Fruit fly (Drosophila melanogaster) whole organism, embryonic: ENCODE data around the gene CG14085.

Experiments
- ATbp ChIP-seq: fragments of 200-800 bp; sonication (Bioruptor generic); optimal IDR thresholded peaks from 2 replicates; lab custom pipeline; 2017; ENCODE audit warnings: missing biosample characterization, mild to moderate bottlenecking, missing genetic modification characterization, missing genetic modification reagents
- Adf1 ChIP-seq: fragments of 200-800 bp; sonication (Bioruptor generic); IDR thresholded peaks from 2 replicates; pipeline ENCODE4 v1.3.6; 2022; ENCODE audit warnings: missing biosample characterization, missing genetic modification characterization
- Blimp-1 ChIP-seq: fragments of 200-800 bp; sonication (Bioruptor generic); optimal IDR thresholded peaks from 3 replicates; lab custom pipeline; 2018; ENCODE audit warnings: missing biosample characterization, missing genetic modification characterization, mild to moderate bottlenecking, moderate library complexity, missing genetic modification reagents
- CG11504 ChIP-seq: fragments of 200-800 bp; sonication (Bioruptor generic); optimal IDR thresholded peaks from 3 replicates; lab custom pipeline; 2019; ENCODE audit warnings: missing biosample characterization, mild to moderate bottlenecking, missing genetic modification characterization, moderate library complexity
- CG12391 ChIP-seq: fragments of 200-800 bp; sonication (Bioruptor generic); optimal IDR thresholded peaks from 3 replicates; lab custom pipeline; 2018; ENCODE audit warnings: missing biosample characterization, mild to moderate bottlenecking, missing genetic modification characterization, moderate library complexity
- CG13894 ChIP-seq: fragments of 200-800 bp; sonication (Bioruptor generic); optimal IDR thresholded peaks from 3 replicates; lab custom pipeline; 2018; ENCODE audit warnings: missing biosample characterization, mild to moderate bottlenecking, missing genetic modification characterization, moderate library complexity
- CG14014 ChIP-seq: fragments of 200-800 bp; sonication (Bioruptor generic); IDR thresholded peaks from 2 replicates; pipeline ENCODE4 v1.3.6; 2022; ENCODE audit warnings: missing biosample characterization, missing genetic modification characterization
- CG14710 ChIP-seq: fragments of 200-800 bp; sonication (Bioruptor generic); optimal IDR thresholded peaks from 3 replicates; lab custom pipeline; 2019; ENCODE audit warnings: missing biosample characterization, mild to moderate bottlenecking, missing genetic modification characterization, moderate library complexity
- CG17385 ChIP-seq: fragments of 200-800 bp; sonication (Bioruptor generic); optimal IDR thresholded peaks from 3 replicates; lab custom pipeline; 2018; ENCODE audit warnings: missing biosample characterization, mild to moderate bottlenecking, missing genetic modification characterization
- CG18476 ChIP-seq: fragments of 200-800 bp; sonication (Bioruptor generic); optimal IDR thresholded peaks from 2 replicates; lab custom pipeline; 2016; ENCODE audit warnings: missing biosample characterization, mild to moderate bottlenecking, missing genetic modification characterization
- CG18599 ChIP-seq: fragments of 200-800 bp; sonication (Bioruptor generic); optimal IDR thresholded peaks from 3 replicates; lab custom pipeline; 2017; ENCODE audit warnings: missing biosample characterization, missing genetic modification characterization, mild to moderate bottlenecking, moderate library complexity, missing genetic modification reagents
- CG2202 ChIP-seq: fragments of 200-800 bp; sonication (Bioruptor generic); optimal IDR thresholded peaks from 2 replicates; lab custom pipeline; 2018; ENCODE audit warnings: missing biosample characterization, mild to moderate bottlenecking, missing genetic modification characterization
- CG2678 ChIP-seq: fragments of 200-800 bp; sonication (Bioruptor generic); optimal IDR thresholded peaks from 3 replicates; lab custom pipeline; 2019; ENCODE audit warnings: missing biosample characterization, mild to moderate bottlenecking, missing genetic modification characterization, moderate library complexity
- CG30403 ChIP-seq: fragments of 200-800 bp; sonication (Bioruptor generic); optimal IDR thresholded peaks from 3 replicates; lab custom pipeline; 2016; ENCODE audit warnings: missing biosample characterization, missing genetic modification characterization
- CG3065 ChIP-seq: fragments of 200-800 bp; sonication (Bioruptor generic); optimal IDR thresholded peaks from 2 replicates; lab custom pipeline; 2016; ENCODE audit warnings: missing biosample characterization, missing genetic modification characterization
- CG31441 ChIP-seq: fragments of 200-800 bp; sonication (Bioruptor generic); IDR thresholded peaks from 2 replicates; pipeline ENCODE4 v1.3.6; 2022; ENCODE audit warnings: missing biosample characterization, missing genetic modification characterization
- CG42726 ChIP-seq: fragments of 200-800 bp; sonication (Bioruptor generic); IDR thresholded peaks from 2 replicates; pipeline ENCODE4 v1.3.6; 2022; ENCODE audit warnings: missing biosample characterization, missing genetic modification characterization; ENCODE audit not compliant: partially characterized antibody
- CG4424 ChIP-seq: fragments of 200-800 bp; sonication (Bioruptor generic); optimal IDR thresholded peaks from 3 replicates; lab custom pipeline; 2016; ENCODE audit warnings: missing biosample characterization, missing genetic modification characterization
- CG4854 ChIP-seq: fragments of 200-800 bp; sonication (Bioruptor generic); optimal IDR thresholded peaks from 2 replicates; lab custom pipeline; 2016; ENCODE audit warnings: missing biosample characterization, missing genetic modification characterization, inconsistent platforms
- CG7839 ChIP-seq: fragments of 200-800 bp; sonication (Bioruptor generic); optimal IDR thresholded peaks from 3 replicates; lab custom pipeline; 2018; ENCODE audit warnings: missing biosample characterization, mild to moderate bottlenecking, missing genetic modification characterization, moderate library complexity
- CG7963 ChIP-seq: fragments of 200-800 bp; sonication (Bioruptor generic); IDR thresholded peaks from 3 replicates; pipeline ENCODE4 v1.3.6; 2022; ENCODE audit warnings: missing biosample characterization, missing genetic modification characterization; ENCODE audit not compliant: partially characterized antibody
- CG8281 ChIP-seq: fragments of 200-800 bp; sonication (Bioruptor generic); optimal IDR thresholded peaks from 2 replicates; lab custom pipeline; 2018; ENCODE audit warnings: missing biosample characterization, mild to moderate bottlenecking, missing genetic modification characterization, moderate library complexity
- CG8388 ChIP-seq: fragments of 200-800 bp; sonication (Bioruptor generic); optimal IDR thresholded peaks from 2 replicates; lab custom pipeline; 2019; ENCODE audit warnings: missing biosample characterization, mild to moderate bottlenecking, missing genetic modification characterization, moderate library complexity
- CG9437 ChIP-seq: fragments of 200-800 bp; sonication (Bioruptor generic); optimal IDR thresholded peaks from 2 replicates; lab custom pipeline; 2018; ENCODE audit warnings: missing biosample characterization, mild to moderate bottlenecking, missing genetic modification characterization
- CG9727 ChIP-seq: fragments of 200-800 bp; sonication (Bioruptor generic); optimal IDR thresholded peaks from 3 replicates; lab custom pipeline; 2017; ENCODE audit warnings: missing biosample characterization, mild to moderate bottlenecking, missing genetic modification characterization
- Camta ChIP-seq: fragments of 200-800 bp; sonication (Bioruptor generic); optimal IDR thresholded peaks from 2 replicates; lab custom pipeline; 2016; ENCODE audit warnings: missing biosample characterization, missing genetic modification characterization
- CoRest ChIP-seq: fragments of 200-800 bp; sonication (Bioruptor generic); optimal IDR thresholded peaks from 3 replicates; lab custom pipeline; 2018; ENCODE audit warnings: missing biosample characterization, mild to moderate bottlenecking, missing genetic modification characterization, moderate library complexity
- CrebB ChIP-seq: fragments of 200-800 bp; sonication (Bioruptor generic); optimal IDR thresholded peaks from 3 replicates; lab custom pipeline; 2018; ENCODE audit warnings: missing biosample characterization, mild to moderate bottlenecking, missing genetic modification characterization
- Dek ChIP-seq: fragments of 200-800 bp; sonication (Bioruptor generic); optimal IDR thresholded peaks from 3 replicates; lab custom pipeline; 2019; ENCODE audit warnings: missing biosample characterization, mild to moderate bottlenecking, missing genetic modification characterization, moderate library complexity
- Dll ChIP-seq: fragments of 200-800 bp; sonication (Bioruptor generic); IDR thresholded peaks from 4 replicates; pipeline ENCODE4 v1.3.6; 2022; ENCODE audit warnings: missing biosample characterization, missing genetic modification characterization; ENCODE audit not compliant: partially characterized antibody
- Doc3 ChIP-seq: fragments of 200-800 bp; sonication (Bioruptor generic); IDR thresholded peaks from 3 replicates; pipeline ENCODE4 v1.3.6; 2022; ENCODE audit warnings: missing biosample characterization, missing genetic modification characterization; ENCODE audit not compliant: partially characterized antibody
- Elba2 ChIP-seq: fragments of 200-800 bp; sonication (Bioruptor generic); optimal IDR thresholded peaks from 3 replicates; lab custom pipeline; 2016; ENCODE audit warnings: missing biosample characterization, missing genetic modification characterization
- Fer1 ChIP-seq: fragments of 200-800 bp; sonication (Bioruptor generic); optimal IDR thresholded peaks from 2 replicates; lab custom pipeline; 2017; ENCODE audit warnings: missing biosample characterization, mild to moderate bottlenecking, missing genetic modification characterization
- Hr51 ChIP-seq, 2 experiments: fragments of 200-800 bp; sonication (Bioruptor generic); optimal IDR thresholded peaks; 2 replicates in 1 of 2; 3 replicates in 1 of 2; lab custom pipeline; 2016 to 2018; ENCODE audit warnings: missing biosample characterization in 2 of 2, missing genetic modification characterization in 2 of 2, mild to moderate bottlenecking in 1 of 2, moderate library complexity in 1 of 2
- Max ChIP-seq: fragments of 200-800 bp; sonication (Bioruptor generic); optimal IDR thresholded peaks from 2 replicates; lab custom pipeline; 2016; ENCODE audit warnings: missing biosample characterization, mild to moderate bottlenecking, missing genetic modification characterization
- Med ChIP-seq: fragments of 200-800 bp; sonication (Bioruptor generic); peaks from one replicate; lab custom pipeline; 2016; ENCODE audit warnings: missing biosample characterization, missing genetic modification characterization, mild to moderate bottlenecking, inconsistent platforms, moderate library complexity
- Oli ChIP-seq: fragments of 200-800 bp; sonication (Bioruptor generic); optimal IDR thresholded peaks from 2 replicates; lab custom pipeline; 2018; ENCODE audit warnings: missing biosample characterization, mild to moderate bottlenecking, missing genetic modification characterization, moderate library complexity
- Poxn ChIP-seq: fragments of 200-800 bp; sonication (Bioruptor generic); IDR thresholded peaks from 2 replicates; pipeline ENCODE4 v1.3.6; 2022; ENCODE audit warnings: missing biosample characterization, missing genetic modification characterization
- Trl ChIP-seq, 3 experiments: fragments of >200 bp in 2 of 3; fragments of 200-800 bp in 1 of 3; sonication (Bioruptor generic) in 1 of 3; optimal IDR thresholded peaks; 2 replicates in 1 of 3; 3 replicates in 2 of 3; lab custom pipeline; 2016 to 2017; ENCODE audit warnings: missing biosample characterization in 1 of 3, missing genetic modification characterization in 1 of 3
- Xbp1 ChIP-seq: fragments of 200-800 bp; sonication (Bioruptor generic); optimal IDR thresholded peaks from 3 replicates; lab custom pipeline; 2016; ENCODE audit warnings: missing biosample characterization, mild to moderate bottlenecking, missing genetic modification characterization
- abd-A ChIP-seq: fragments of 200-800 bp; sonication (Bioruptor generic); optimal IDR thresholded peaks from 3 replicates; lab custom pipeline; 2019; ENCODE audit warnings: missing biosample characterization, mild to moderate bottlenecking, missing genetic modification characterization, moderate library complexity
- croc ChIP-seq: fragments of 200-800 bp; sonication (Bioruptor generic); conservative IDR thresholded peaks from 3 replicates; pipeline ENCODE4 v1.3.6; 2022; ENCODE audit warnings: missing biosample characterization, missing genetic modification characterization
- ewg ChIP-seq: fragments of 200-800 bp; sonication (Bioruptor generic); optimal IDR thresholded peaks from 3 replicates; lab custom pipeline; 2017; ENCODE audit warnings: mild to moderate bottlenecking, missing biosample characterization, missing genetic modification reagents, missing genetic modification characterization
- gem ChIP-seq: fragments of 200-800 bp; sonication (Bioruptor generic); optimal IDR thresholded peaks from 2 replicates; lab custom pipeline; 2019; ENCODE audit warnings: missing biosample characterization, mild to moderate bottlenecking, missing genetic modification characterization, moderate library complexity
- klu ChIP-seq: fragments of 200-800 bp; sonication (Bioruptor generic); IDR thresholded peaks from 2 replicates; pipeline ENCODE4 v1.3.6; 2022; ENCODE audit warnings: missing biosample characterization, missing genetic modification characterization
- nerfin-1 ChIP-seq: fragments of 200-800 bp; sonication (Bioruptor generic); optimal IDR thresholded peaks from 3 replicates; lab custom pipeline; 2019; ENCODE audit warnings: missing biosample characterization, mild to moderate bottlenecking, missing genetic modification characterization, moderate library complexity
- nom ChIP-seq: fragments of 200-800 bp; sonication (Bioruptor generic); optimal IDR thresholded peaks from 2 replicates; lab custom pipeline; 2017; ENCODE audit warnings: missing biosample characterization, missing genetic modification characterization, mild to moderate bottlenecking, moderate library complexity, missing genetic modification reagents
- pfk ChIP-seq: fragments of 200-800 bp; sonication (Bioruptor generic); optimal IDR thresholded peaks from 2 replicates; lab custom pipeline; 2018; ENCODE audit warnings: missing biosample characterization, mild to moderate bottlenecking, missing genetic modification characterization, moderate library complexity
- phol ChIP-seq: fragments of 200-800 bp; sonication (Bioruptor generic); optimal IDR thresholded peaks from 3 replicates; lab custom pipeline; 2018; ENCODE audit warnings: missing biosample characterization, mild to moderate bottlenecking, missing genetic modification characterization, moderate library complexity

The CG14085 gene

DNA sequence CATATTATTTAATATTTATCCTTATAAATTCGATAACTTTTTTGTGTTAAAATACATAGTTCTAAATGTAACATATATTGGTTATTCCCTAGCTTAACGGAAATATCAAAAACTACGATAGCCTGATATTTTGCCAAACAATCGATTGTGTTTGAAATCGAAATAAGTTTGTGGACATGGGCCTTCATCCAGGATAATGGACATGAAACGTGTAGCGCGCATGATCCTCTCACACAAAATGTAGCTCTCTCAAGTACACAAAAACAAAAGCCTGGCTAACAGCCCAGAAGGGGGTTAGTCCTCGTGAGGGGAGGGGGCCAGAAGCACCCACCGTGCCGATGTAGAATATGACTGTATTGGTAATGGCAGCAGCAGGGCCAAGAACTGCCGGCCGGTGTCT lies 31.4 kb upstream of the CG14085 start (continued):
- peak; percentile 28 for TF ChIP-seq CG13894 (tag; lab: Kevin White, UChicago)
- TF ChIP-seq Dll: no peak
- no peak for TF ChIP-seq CG7963 (GFP tag; lab: Robert Waterston, UW)
- TF ChIP-seq abd-A (tag; lab: Kevin White, UChicago): peak; percentile 32
- no peak for TF ChIP-seq croc (GFP tag; lab: Robert Waterston, UW)
- no peak for TF ChIP-seq Elba2 (GFP tag; lab: Kevin White, UChicago)
- TF ChIP-seq Max (GFP tag; lab: Kevin White, UChicago): no peak
- no peak for TF ChIP-seq CG42726 (GFP tag; lab: Robert Waterston, UW)
- TF ChIP-seq nom (GFP tag; lab: Kevin White, UChicago): no peak
- no peak for TF ChIP-seq CG2678 (tag; lab: Kevin White, UChicago)
- TF ChIP-seq pfk: peak; percentile 75
- TF ChIP-seq ewg (GFP tag; lab: Kevin White, UChicago): peak; percentile 94
- TF ChIP-seq CG18599 (GFP tag; lab: Kevin White, UChicago): no peak
- peak; percentile 15; the same call in 1 of the 2 replicates for TF ChIP-seq Adf1
- TF ChIP-seq Fer1: no peak
- TF ChIP-seq CG9437 (GFP tag; lab: Kevin White, UChicago): peak; percentile 83
- no peak for TF ChIP-seq nerfin-1 (tag; lab: Kevin White, UChicago)
- no peak for TF ChIP-seq Trl (optimal IDR thresholded peaks at IDR 0.05; lab: Kevin White, UChicago)
- no peak for TF ChIP-seq Trl (GFP tag; optimal IDR thresholded peaks at IDR 0.05; lab: Kevin White, UChicago)
- no peak for TF ChIP-seq CG3065 (GFP tag; lab: Kevin White, UChicago)
- TF ChIP-seq CG14710 (tag; lab: Kevin White, UChicago): no peak
- TF ChIP-seq CG18476: no peak
- no peak for TF ChIP-seq Doc3 (GFP tag; lab: Robert Waterston, UW)
- TF ChIP-seq Oli: no peak
- no peak for TF ChIP-seq CG11504 (tag; lab: Kevin White, UChicago)
- TF ChIP-seq CG4854 (GFP tag; lab: Kevin White, UChicago): no peak
- no peak for TF ChIP-seq CrebB
- no peak for TF ChIP-seq CG12391
- no peak for TF ChIP-seq klu (GFP tag; lab: Robert Waterston, UW)
- no peak for TF ChIP-seq Dek (tag; lab: Kevin White, UChicago)

DNA sequence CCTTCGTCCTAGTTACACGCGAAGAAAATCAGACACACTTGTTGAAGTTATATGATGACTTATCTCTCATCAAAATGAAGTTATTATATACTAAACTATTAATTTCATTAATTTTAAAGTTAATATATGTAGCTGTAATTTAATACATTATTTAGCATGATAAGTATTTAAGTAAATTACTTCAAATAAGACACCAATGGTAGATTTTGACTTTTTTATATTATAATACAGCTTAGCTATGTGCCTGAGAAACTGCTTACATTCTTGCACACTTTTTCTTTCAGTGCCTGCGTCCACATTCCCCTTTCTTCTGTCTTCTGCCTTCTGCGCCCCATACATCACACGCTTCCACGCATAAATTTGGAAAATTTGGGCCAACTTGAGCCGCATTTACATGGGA lies 17.5 kb upstream of the CG14085 start:
- TF ChIP-seq CG2202 (no peak), CG4424 (GFP tag; lab: Kevin White, UChicago) (no peak), CG31441 (GFP tag; lab: Robert Waterston, UW) (peak; percentile 45; the same call in 1 of the 2 replicates), ATbp (peak; percentile 1), CG9437 (GFP tag; lab: Kevin White, UChicago) (peak; percentile 16), CG8281 (tag; lab: Kevin White, UChicago) (no peak), CoRest (tag; lab: Kevin White, UChicago) (peak; percentile 51), CG17385 (GFP tag; lab: Kevin White, UChicago) (peak; percentile 8), Camta (no peak), CG8388 (GFP tag; lab: Kevin White, UChicago) (peak; percentile 41), phol (tag; lab: Kevin White, UChicago) (peak; percentile 47), CG9727 (GFP tag; lab: Kevin White, UChicago) (peak; percentile 21), gem (tag; lab: Kevin White, UChicago) (peak; percentile 69), CG30403 (GFP tag; lab: Kevin White, UChicago) (peak; percentile 25), CG14014 (GFP tag; lab: Robert Waterston, UW) (0 out of 2 replicates have a peak, but pooled peaks have one; percentile 10), Xbp1 (GFP tag; lab: Kevin White, UChicago) (peak; percentile 12), Blimp-1 (GFP tag; lab: Kevin White, UChicago) (peak; percentile 46), Hr51 (GFP tag; optimal IDR thresholded peaks at IDR 0.05; lab: Kevin White, UChicago) (peak in 1 of 2 experiments; percentile 56), Poxn (no peak), CG7839 (tag; lab: Kevin White, UChicago) (peak; percentile 55), Med (GFP tag; lab: Kevin White, UChicago) (peak; percentile 60)
